Worm (Caenorhabditis elegans) whole organism, midembryonic: ENCODE data around the gene ZK1055.4.

ENCODE experiments used
- klf-2 ChIP-seq: fragments of 200-800 bp; sonication (Bioruptor generic); conservative IDR thresholded peaks from 2 replicates; pipeline ENCODE4 v1.3.6; 2022; ENCODE audit warnings: missing genetic modification reagents, missing genetic modification characterization, missing compliant biosample characterization
- ztf-23 ChIP-seq: fragments of 200-800 bp; sonication (Bioruptor generic); IDR thresholded peaks from 2 replicates; pipeline ENCODE4 v1.3.6; 2022; ENCODE audit warnings: missing genetic modification reagents, missing genetic modification characterization, missing compliant biosample characterization
- ztf-29 ChIP-seq: fragments of 200-800 bp; sonication (Bioruptor generic); IDR thresholded peaks from 2 replicates; pipeline ENCODE4 v1.3.6; 2022; ENCODE audit warnings: missing genetic modification reagents, missing genetic modification characterization, missing compliant biosample characterization

ce11 chrV:6630769-6631168 is 48.9 kb downstream of the ZK1055.4 start:
- TF ChIP-seq ztf-29 (GFP tag; lab: Robert Waterston, UW), result no peak
- TF ChIP-seq ztf-23 (GFP tag; lab: Robert Waterston, UW), result no peak
- TF ChIP-seq klf-2 (GFP tag; lab: Robert Waterston, UW), result no peak
